Fruit fly (Drosophila melanogaster) whole organism, embryonic: ENCODE results near the gene IntS6.

Source experiments
- ATbp ChIP-seq: fragments of 200-800 bp; sonication (Bioruptor generic); optimal IDR thresholded peaks from 2 replicates; lab custom pipeline; 2017; ENCODE audit warnings: missing biosample characterization, mild to moderate bottlenecking, missing genetic modification characterization, missing genetic modification reagents
- Abd-B ChIP-seq: fragments of 200-800 bp; sonication (Bioruptor generic); optimal IDR thresholded peaks from 2 replicates; lab custom pipeline; 2018; ENCODE audit warnings: missing biosample characterization, mild to moderate bottlenecking, missing genetic modification characterization, moderate library complexity
- B-H1 ChIP-seq: fragments of 200-800 bp; sonication (Bioruptor generic); IDR thresholded peaks from 3 replicates; pipeline ENCODE4 v1.3.6; 2022; ENCODE audit warnings: missing biosample characterization, missing genetic modification characterization
- Bdp1 ChIP-seq: fragments of 200-800 bp; sonication (Bioruptor generic); optimal IDR thresholded peaks from 3 replicates; lab custom pipeline; 2016; ENCODE audit warnings: missing biosample characterization, missing genetic modification characterization
- CG11456 ChIP-seq: fragments of 200-800 bp; sonication (Bioruptor generic); IDR thresholded peaks from 3 replicates; pipeline ENCODE4 v1.3.6; 2022; ENCODE audit warnings: missing biosample characterization, missing genetic modification characterization
- CG13123 ChIP-seq: fragments of 200-800 bp; sonication (Bioruptor generic); optimal IDR thresholded peaks from 2 replicates; lab custom pipeline; 2016; ENCODE audit warnings: missing biosample characterization, missing genetic modification characterization
- CG13287 ChIP-seq: fragments of 200-800 bp; sonication (Bioruptor generic); IDR thresholded peaks from 2 replicates; pipeline ENCODE4 v1.3.6; 2022; ENCODE audit warnings: missing biosample characterization, missing genetic modification characterization; ENCODE audit not compliant: partially characterized antibody
- CG15011 ChIP-seq: fragments of 200-800 bp; sonication (Bioruptor generic); optimal IDR thresholded peaks from 3 replicates; lab custom pipeline; 2018; ENCODE audit warnings: missing biosample characterization, mild to moderate bottlenecking, missing genetic modification characterization
- CG17385 ChIP-seq: fragments of 200-800 bp; sonication (Bioruptor generic); optimal IDR thresholded peaks from 3 replicates; lab custom pipeline; 2018; ENCODE audit warnings: missing biosample characterization, mild to moderate bottlenecking, missing genetic modification characterization
- CG17612 ChIP-seq: fragments of 200-800 bp; sonication (Bioruptor generic); IDR thresholded peaks from 2 replicates; pipeline ENCODE4 v1.3.6; 2022; ENCODE audit warnings: missing biosample characterization, missing genetic modification characterization
- CG2116 ChIP-seq: fragments of 200-800 bp; sonication (Bioruptor generic); optimal IDR thresholded peaks from 3 replicates; lab custom pipeline; 2018; ENCODE audit warnings: missing biosample characterization, mild to moderate bottlenecking, missing genetic modification characterization
- CG2712 ChIP-seq: fragments of 200-800 bp; optimal IDR thresholded peaks from 3 replicates; lab custom pipeline; 2019; ENCODE audit warnings: missing biosample characterization, mild to moderate bottlenecking, missing genetic modification characterization, moderate library complexity
- CG2889 ChIP-seq: fragments of 200-800 bp; sonication (Bioruptor generic); IDR thresholded peaks from 3 replicates; pipeline ENCODE4 v1.3.6; 2022; ENCODE audit warnings: missing biosample characterization, missing genetic modification characterization
- CG34224 ChIP-seq: fragments of 200-800 bp; sonication (Bioruptor generic); IDR thresholded peaks from 3 replicates; pipeline ENCODE4 v1.3.6; 2022; ENCODE audit warnings: missing biosample characterization, missing genetic modification characterization; ENCODE audit not compliant: partially characterized antibody
- CG34376 ChIP-seq: fragments of 200-800 bp; sonication (Bioruptor generic); optimal IDR thresholded peaks from 2 replicates; lab custom pipeline; 2018; ENCODE audit warnings: missing biosample characterization, mild to moderate bottlenecking, missing genetic modification characterization
- CG4328 ChIP-seq: fragments of 200-800 bp; sonication (Bioruptor generic); optimal IDR thresholded peaks from 3 replicates; lab custom pipeline; 2017; ENCODE audit warnings: missing biosample characterization, missing genetic modification reagents, missing genetic modification characterization
- CG6813 ChIP-seq: fragments of 200-800 bp; sonication (Bioruptor generic); optimal IDR thresholded peaks from 2 replicates; lab custom pipeline; 2017; ENCODE audit warnings: missing biosample characterization, missing genetic modification characterization, mild to moderate bottlenecking, moderate library complexity, missing genetic modification reagents
- CG7372 ChIP-seq: fragments of 200-800 bp; sonication (Bioruptor generic); IDR thresholded peaks from 2 replicates; pipeline ENCODE4 v1.3.6; 2022; ENCODE audit warnings: missing biosample characterization, missing genetic modification characterization
- CG7963 ChIP-seq: fragments of 200-800 bp; sonication (Bioruptor generic); IDR thresholded peaks from 3 replicates; pipeline ENCODE4 v1.3.6; 2022; ENCODE audit warnings: missing biosample characterization, missing genetic modification characterization; ENCODE audit not compliant: partially characterized antibody
- CG7987 ChIP-seq: fragments of 200-800 bp; sonication (Bioruptor generic); optimal IDR thresholded peaks from 2 replicates; lab custom pipeline; 2018; ENCODE audit warnings: missing biosample characterization, mild to moderate bottlenecking, missing genetic modification characterization, moderate library complexity
- CG8290 ChIP-seq, 3 experiments: fragments of 200-800 bp; sonication (Bioruptor generic); optimal IDR thresholded peaks; 2 replicates each; lab custom pipeline; 2016 to 2019; ENCODE audit warnings: missing biosample characterization in 3 of 3, missing genetic modification characterization in 3 of 3, mild to moderate bottlenecking in 2 of 3, moderate library complexity in 1 of 3
- CG9876 ChIP-seq: fragments of 200-800 bp; sonication (Bioruptor generic); optimal IDR thresholded peaks from 2 replicates; lab custom pipeline; 2016; ENCODE audit warnings: missing biosample characterization, missing genetic modification characterization
- Deaf1 ChIP-seq: fragments of 200-800 bp; optimal IDR thresholded peaks from 3 replicates; lab custom pipeline; 2019; ENCODE audit warnings: missing biosample characterization, mild to moderate bottlenecking, missing genetic modification characterization, moderate library complexity
- Dref ChIP-seq: fragments of 200-800 bp; sonication (Bioruptor generic); IDR thresholded peaks from 2 replicates; pipeline ENCODE4 v1.3.6; 2022; ENCODE audit warnings: missing biosample characterization, missing genetic modification characterization
- Eip74EF ChIP-seq, 2 experiments: fragments of 200-800 bp in 1 of 2; fragments of >200 bp in 1 of 2; sonication (Bioruptor generic) in 1 of 2; optimal IDR thresholded peaks; 2 replicates each; lab custom pipeline; 2017 to 2019; ENCODE audit warnings: missing biosample characterization in 2 of 2, missing genetic modification characterization in 2 of 2, mild to moderate bottlenecking in 1 of 2, moderate library complexity in 1 of 2
- Gsc ChIP-seq: fragments of 200-800 bp; sonication (Bioruptor generic); IDR thresholded peaks from 2 replicates; pipeline ENCODE4 v1.3.6; 2022; ENCODE audit warnings: missing biosample characterization, missing genetic modification characterization
- Hr78 ChIP-seq, 2 experiments: fragments of 200-800 bp in 1 of 2; fragments of >200 bp in 1 of 2; sonication (Bioruptor generic) in 1 of 2; optimal IDR thresholded peaks; 2 replicates each; lab custom pipeline; 2017 to 2019; ENCODE audit warnings: missing biosample characterization in 2 of 2, missing genetic modification characterization in 2 of 2, mild to moderate bottlenecking in 1 of 2, moderate library complexity in 1 of 2
- Lhr ChIP-seq: fragments of 200-800 bp; sonication (Bioruptor generic); optimal IDR thresholded peaks from 3 replicates; lab custom pipeline; 2017; ENCODE audit warnings: mild to moderate bottlenecking, missing biosample characterization, missing genetic modification reagents, missing genetic modification characterization
- Meics ChIP-seq: fragments of 200-800 bp; sonication (Bioruptor generic); optimal IDR thresholded peaks from 2 replicates; lab custom pipeline; 2017; ENCODE audit warnings: missing biosample characterization, mild to moderate bottlenecking, missing genetic modification characterization
- Myb ChIP-seq: fragments of 200-800 bp; sonication (Bioruptor generic); optimal IDR thresholded peaks from 2 replicates; lab custom pipeline; 2016; ENCODE audit warnings: missing biosample characterization, missing genetic modification characterization
- NC2β ChIP-seq: fragments of 200-800 bp; sonication (Bioruptor generic); optimal IDR thresholded peaks from 2 replicates; lab custom pipeline; 2016; ENCODE audit warnings: missing biosample characterization, missing genetic modification characterization
- NFAT ChIP-seq: fragments of 200-800 bp; sonication (Bioruptor generic); IDR thresholded peaks from 2 replicates; pipeline ENCODE4 v1.3.6; 2022; ENCODE audit warnings: missing biosample characterization, missing genetic modification characterization
- Optix ChIP-seq: fragments of 200-800 bp; sonication (Bioruptor generic); IDR thresholded peaks from 3 replicates; pipeline ENCODE4 v1.3.6; 2022; ENCODE audit warnings: missing biosample characterization, missing genetic modification characterization
- Ravus ChIP-seq: fragments of 200-800 bp; sonication (Bioruptor generic); IDR thresholded peaks from 2 replicates; pipeline ENCODE4 v1.3.6; 2022; ENCODE audit warnings: missing biosample characterization, missing genetic modification characterization
- Side ChIP-seq: fragments of 200-800 bp; sonication (Bioruptor generic); optimal IDR thresholded peaks from 2 replicates; lab custom pipeline; 2016; ENCODE audit warnings: missing biosample characterization, missing genetic modification characterization
- Tbp ChIP-seq: fragments of >200 bp; optimal IDR thresholded peaks from 2 replicates; lab custom pipeline; 2018; ENCODE audit warnings: missing biosample characterization, missing genetic modification characterization
- caup ChIP-seq: fragments of 200-800 bp; sonication (Bioruptor generic); optimal IDR thresholded peaks from 3 replicates; lab custom pipeline; 2017; ENCODE audit warnings: missing biosample characterization, mild to moderate bottlenecking, missing genetic modification characterization, moderate library complexity; ENCODE audit not compliant: severe bottlenecking
- eyg ChIP-seq: fragments of 200-800 bp; sonication (Bioruptor generic); optimal IDR thresholded peaks from 3 replicates; lab custom pipeline; 2016; ENCODE audit warnings: missing biosample characterization, missing genetic modification characterization
- gcm ChIP-seq: fragments of 200-800 bp; sonication (Bioruptor generic); optimal IDR thresholded peaks from 2 replicates; lab custom pipeline; 2019; ENCODE audit warnings: missing biosample characterization, mild to moderate bottlenecking, missing genetic modification characterization, moderate library complexity
- insv ChIP-seq, 2 experiments: fragments of 200-800 bp; sonication (Bioruptor generic); optimal IDR thresholded peaks; 3 replicates each; lab custom pipeline; 2016 to 2018; ENCODE audit warnings: missing biosample characterization in 2 of 2, missing genetic modification characterization in 2 of 2
- klu ChIP-seq: fragments of 200-800 bp; sonication (Bioruptor generic); IDR thresholded peaks from 2 replicates; pipeline ENCODE4 v1.3.6; 2022; ENCODE audit warnings: missing biosample characterization, missing genetic modification characterization
- lmd ChIP-seq: fragments of 200-800 bp; sonication (Bioruptor generic); IDR thresholded peaks from 2 replicates; pipeline ENCODE4 v1.3.6; 2022; ENCODE audit warnings: missing biosample characterization, missing genetic modification characterization
- org-1 ChIP-seq: fragments of 200-800 bp; sonication (Bioruptor generic); optimal IDR thresholded peaks from 2 replicates; lab custom pipeline; 2017; ENCODE audit warnings: missing biosample characterization, missing genetic modification characterization
- prd ChIP-seq, 3 experiments: fragments of >200 bp in 2 of 3; fragments of 200-800 bp in 1 of 3; sonication (Bioruptor generic) in 1 of 3; optimal IDR thresholded peaks in 2 of 3; IDR thresholded peaks in 1 of 3; 2 replicates in 2 of 3; 3 replicates in 1 of 3; pipeline versions ENCODE4 v1.3.6 to Lab custom; 2017 to 2022; ENCODE audit warnings: missing biosample characterization in 1 of 3, missing genetic modification characterization in 1 of 3
- sd ChIP-seq: fragments of 200-800 bp; sonication (Bioruptor generic); optimal IDR thresholded peaks from 3 replicates; lab custom pipeline; 2018; ENCODE audit warnings: missing biosample characterization, mild to moderate bottlenecking, missing genetic modification characterization, moderate library complexity
- sens ChIP-seq: fragments of 200-800 bp; sonication (Bioruptor generic); peaks from one replicate; lab custom pipeline; 2016; ENCODE audit warnings: missing biosample characterization, missing genetic modification characterization
- stwl ChIP-seq: fragments of 200-800 bp; sonication (Bioruptor generic); optimal IDR thresholded peaks from 3 replicates; lab custom pipeline; 2018; ENCODE audit warnings: missing biosample characterization, mild to moderate bottlenecking, missing genetic modification characterization, moderate library complexity
- unpg ChIP-seq: fragments of 200-800 bp; sonication (Bioruptor generic); optimal IDR thresholded peaks from 3 replicates; lab custom pipeline; 2018; ENCODE audit warnings: missing biosample characterization, mild to moderate bottlenecking, missing genetic modification characterization, moderate library complexity

IntS6 gene

dm6 chrX:5715455-5716227, 31.4 kb downstream of the IntS6 start (continued):
- TF ChIP-seq Deaf1 (tag; lab: Kevin White, UChicago) (peak; percentile 3), CG7987 (GFP tag; lab: Kevin White, UChicago) (no peak), Tbp (no peak), CG7372 (GFP tag; lab: Robert Waterston, UW) (peak; percentile 98), CG34224 (GFP tag; lab: Robert Waterston, UW) (no peak), unpg (GFP tag; lab: Kevin White, UChicago) (no peak), CG11456 (GFP tag; lab: Robert Waterston, UW) (no peak), Myb (no peak), prd (optimal IDR thresholded peaks at IDR 0.05; lab: Kevin White, UChicago) (no peak), prd (GFP tag; IDR thresholded peaks at IDR 0.05; lab: Robert Waterston, UW) (no peak), Side (GFP tag; lab: Kevin White, UChicago) (no peak), org-1 (GFP tag; lab: Kevin White, UChicago) (no peak), CG9876 (no peak), sens (peak; percentile 73), ATbp (GFP tag; lab: Kevin White, UChicago) (no peak), CG15011 (GFP tag; lab: Kevin White, UChicago) (no peak), gcm (no peak), Eip74EF (GFP tag; optimal IDR thresholded peaks at IDR 0.05; lab: Kevin White, UChicago) (no peak), eyg (GFP tag; lab: Kevin White, UChicago) (no peak), Ravus (GFP tag; lab: Robert Waterston, UW) (no peak), Abd-B (GFP tag; lab: Kevin White, UChicago) (no peak), caup (GFP tag; lab: Kevin White, UChicago) (no peak), CG2712 (tag; lab: Kevin White, UChicago) (no peak), CG17612 (GFP tag; lab: Robert Waterston, UW) (no peak), klu (GFP tag; lab: Robert Waterston, UW) (no peak), insv (GFP tag; optimal IDR thresholded peaks at IDR 0.05; lab: Kevin White, UChicago) (no peak), CG4328 (GFP tag; lab: Kevin White, UChicago) (no peak), CG34376 (GFP tag; lab: Kevin White, UChicago) (peak; percentile 23), B-H1 (no peak), NC2β (no peak), CG13123 (GFP tag; lab: Kevin White, UChicago) (no peak), lmd (no peak), CG2889 (GFP tag; lab: Robert Waterston, UW) (no peak), Meics (GFP tag; lab: Kevin White, UChicago) (peak; percentile 4), stwl (tag; lab: Kevin White, UChicago) (no peak), sd (tag; lab: Kevin White, UChicago) (peak; percentile 3), Optix (GFP tag; lab: Robert Waterston, UW) (no peak), Bdp1 (GFP tag; lab: Kevin White, UChicago) (no peak), Hr78 (GFP tag; optimal IDR thresholded peaks at IDR 0.05; lab: Kevin White, UChicago) (no peak), Lhr (GFP tag; lab: Kevin White, UChicago) (no peak), CG6813 (GFP tag; lab: Kevin White, UChicago) (no peak), CG2116 (GFP tag; lab: Kevin White, UChicago) (no peak), CG7963 (GFP tag; lab: Robert Waterston, UW) (no peak), CG13287 (peak; percentile 42; the same call in 1 of the 2 replicates), CG8290 (GFP tag; optimal IDR thresholded peaks at IDR 0.05; lab: Kevin White, UChicago) (no peak), CG8290 (tag; optimal IDR thresholded peaks at IDR 0.05; lab: Kevin White, UChicago) (peak in 1 of 2 experiments; percentile 23), NFAT (GFP tag; lab: Robert Waterston, UW) (no peak), Gsc (GFP tag; lab: Robert Waterston, UW) (no peak), CG17385 (GFP tag; lab: Kevin White, UChicago) (no peak), Dref (GFP tag; lab: Robert Waterston, UW) (no peak)
